Worm (Caenorhabditis elegans) whole organism, L4 larva: ENCODE measurements around the gene F53F4.12.
A peak's percentile ranks its signal among the peaks of the same experiment; 100 is the strongest.

Experiments used
- D1046.2 ChIP-seq: fragments of 200-800 bp; sonication (Bioruptor generic); IDR thresholded peaks from 2 replicates; pipeline ENCODE4 v1.3.6; 2022; ENCODE audit warnings: missing genetic modification characterization, missing compliant biosample characterization
- F37D6.2 ChIP-seq: sonication (generic microtip); optimal IDR thresholded peaks from 2 replicates; lab custom pipeline; 2016; ENCODE audit warnings: mild to moderate bottlenecking, missing genetic modification characterization, missing compliant biosample characterization
- R02D3.7 ChIP-seq: fragments of 150-350 bp; sonication (generic microtip); optimal IDR thresholded peaks from 3 replicates; lab custom pipeline; 2014; ENCODE audit warnings: missing biosample characterization, missing genetic modification characterization
- T20F7.1 ChIP-seq: fragments of 200-800 bp; sonication (Bioruptor generic); optimal IDR thresholded peaks from 2 replicates; lab custom pipeline; 2018; ENCODE audit warnings: mild to moderate bottlenecking, missing genetic modification characterization, missing compliant biosample characterization
- Y105C5A.15 ChIP-seq: fragments of 200-800 bp; sonication (Bioruptor generic); IDR thresholded peaks from 2 replicates; pipeline ENCODE4 v1.3.6; 2022; ENCODE audit warnings: missing genetic modification characterization, missing compliant biosample characterization
- ZK337.2 ChIP-seq: fragments of 200-800 bp; sonication (Bioruptor generic); IDR thresholded peaks from 2 replicates; pipeline ENCODE4 v1.3.6; 2022; ENCODE audit warnings: missing genetic modification reagents, missing genetic modification characterization, missing compliant biosample characterization
- aha-1 ChIP-seq: fragments of 150-350 bp; peaks from one replicate; lab custom pipeline; 2014; ENCODE audit warnings: missing biosample characterization, missing genetic modification characterization
- arid-1 ChIP-seq: fragments of 200-800 bp; sonication (Bioruptor generic); conservative IDR thresholded peaks from 2 replicates; pipeline ENCODE4 v1.3.6; 2022; ENCODE audit warnings: missing genetic modification reagents, missing genetic modification characterization, missing compliant biosample characterization
- ceh-20 ChIP-seq: fragments of 200-800 bp; sonication (Bioruptor generic); IDR thresholded peaks from 2 replicates; pipeline ENCODE4 v1.3.6; 2022; ENCODE audit warnings: missing genetic modification reagents, missing genetic modification characterization, missing compliant biosample characterization
- ceh-28 ChIP-seq: fragments of 150-350 bp; optimal IDR thresholded peaks from 2 replicates; lab custom pipeline; 2014; ENCODE audit warnings: missing biosample characterization, missing genetic modification reagents, missing genetic modification characterization
- ceh-44 ChIP-seq: fragments of 200-800 bp; sonication (Bioruptor generic); IDR thresholded peaks from 2 replicates; pipeline ENCODE4 v1.3.6; 2022; ENCODE audit warnings: missing genetic modification reagents, missing genetic modification characterization, missing compliant biosample characterization
- ceh-82 ChIP-seq: sonication (generic microtip); optimal IDR thresholded peaks from 2 replicates; lab custom pipeline; 2017; ENCODE audit warnings: missing biosample characterization, missing genetic modification characterization
- ces-1 ChIP-seq: fragments of 150-350 bp; sonication (generic microtip); optimal IDR thresholded peaks from 4 replicates; lab custom pipeline; 2014; ENCODE audit warnings: missing biosample characterization, missing genetic modification reagents, missing genetic modification characterization
- cey-2 ChIP-seq: sonication (generic microtip); optimal IDR thresholded peaks from 3 replicates; lab custom pipeline; 2017; ENCODE audit warnings: missing genetic modification characterization, mild to moderate bottlenecking, missing compliant biosample characterization, antibody characterized with exemption, borderline replicate concordance; ENCODE audit not compliant: insufficient read depth
- ctbp-1 ChIP-seq: fragments of 200-800 bp; sonication (Bioruptor generic); IDR thresholded peaks from 2 replicates; pipeline ENCODE4 v1.3.6; 2022; ENCODE audit warnings: missing genetic modification reagents, missing genetic modification characterization, missing compliant biosample characterization
- daf-8 ChIP-seq: fragments of 200-800 bp; sonication (Bioruptor generic); IDR thresholded peaks from 2 replicates; pipeline ENCODE4 v1.3.6; 2022; ENCODE audit warnings: missing genetic modification characterization, missing compliant biosample characterization
- dmd-6 ChIP-seq: fragments of 200-800 bp; sonication (Bioruptor generic); IDR thresholded peaks from 2 replicates; pipeline ENCODE4 v1.3.6; 2022; ENCODE audit warnings: missing genetic modification reagents, missing genetic modification characterization, missing compliant biosample characterization
- dmd-9 ChIP-seq: fragments of 200-800 bp; sonication (Bioruptor generic); IDR thresholded peaks from 2 replicates; pipeline ENCODE4 v1.3.6; 2022; ENCODE audit warnings: missing genetic modification reagents, missing genetic modification characterization, missing compliant biosample characterization
- duxl-1 ChIP-seq: sonication (generic microtip); optimal IDR thresholded peaks from 2 replicates; lab custom pipeline; 2016; ENCODE audit warnings: mild to moderate bottlenecking, missing genetic modification characterization, moderate library complexity, missing compliant biosample characterization; ENCODE audit not compliant: poor library complexity
- egl-27 ChIP-seq: sonication (generic microtip); optimal IDR thresholded peaks from 3 replicates; lab custom pipeline; 2017; ENCODE audit warnings: missing biosample characterization, missing genetic modification reagents, missing genetic modification characterization
- egl-43 ChIP-seq: fragments of 200-800 bp; sonication (Bioruptor generic); IDR thresholded peaks from 2 replicates; pipeline ENCODE4 v1.3.6; 2022; ENCODE audit warnings: missing genetic modification reagents, missing genetic modification characterization, missing compliant biosample characterization
- fos-1 ChIP-seq: fragments of 150-350 bp; optimal IDR thresholded peaks from 2 replicates; lab custom pipeline; 2014; ENCODE audit warnings: missing biosample characterization, missing genetic modification characterization
- hmg-1.1 ChIP-seq: fragments of 200-800 bp; sonication (Bioruptor generic); IDR thresholded peaks from 2 replicates; pipeline ENCODE4 v1.3.6; 2022; ENCODE audit warnings: missing genetic modification reagents, missing genetic modification characterization, missing compliant biosample characterization
- jun-1 ChIP-seq: fragments of 150-350 bp; optimal IDR thresholded peaks from 2 replicates; lab custom pipeline; 2014; ENCODE audit warnings: missing biosample characterization, missing genetic modification reagents, missing genetic modification characterization
- lin-1 ChIP-seq: fragments of 200-800 bp; sonication (Bioruptor generic); IDR thresholded peaks from 2 replicates; pipeline ENCODE4 v1.3.6; 2022; ENCODE audit warnings: missing genetic modification reagents, missing genetic modification characterization, missing compliant biosample characterization
- lin-38 ChIP-seq: fragments of 200-800 bp; sonication (Bioruptor generic); IDR thresholded peaks from 2 replicates; pipeline ENCODE4 v1.3.6; 2022; ENCODE audit warnings: missing genetic modification reagents, missing genetic modification characterization, missing compliant biosample characterization
- lsy-2 ChIP-seq, 2 experiments: fragments of 150-350 bp in 1 of 2; sonication (generic microtip) in 1 of 2; optimal IDR thresholded peaks; 2 replicates each; lab custom pipeline; 2014 to 2017; ENCODE audit warnings: missing biosample characterization in 2 of 2, missing genetic modification characterization in 2 of 2
- madf-5 ChIP-seq, 2 experiments: fragments of 200-800 bp; sonication (Bioruptor generic); IDR thresholded peaks; 2 replicates each; pipeline ENCODE4 v1.3.6; 2022; ENCODE audit warnings: missing compliant biosample characterization in 2 of 2, missing genetic modification characterization in 2 of 2
- mdt-29 ChIP-seq: fragments of 200-800 bp; sonication (Bioruptor generic); IDR thresholded peaks from 2 replicates; pipeline ENCODE4 v1.3.6; 2022; ENCODE audit warnings: missing genetic modification reagents, missing genetic modification characterization, missing compliant biosample characterization
- mep-1 ChIP-seq: fragments of 150-350 bp; sonication (generic microtip); optimal IDR thresholded peaks from 3 replicates; lab custom pipeline; 2014; ENCODE audit warnings: missing biosample characterization, missing genetic modification characterization
- mxl-2 ChIP-seq: fragments of 200-800 bp; sonication (Bioruptor generic); conservative IDR thresholded peaks from 2 replicates; pipeline ENCODE4 v1.3.6; 2022; ENCODE audit warnings: missing genetic modification reagents, missing genetic modification characterization, missing compliant biosample characterization
- nhr-102 ChIP-seq: sonication (generic microtip); optimal IDR thresholded peaks from 2 replicates; lab custom pipeline; 2016; ENCODE audit warnings: mild to moderate bottlenecking, missing genetic modification characterization, moderate library complexity, missing compliant biosample characterization
- nhr-11 ChIP-seq: fragments of 150-350 bp; optimal IDR thresholded peaks from 2 replicates; lab custom pipeline; 2014; ENCODE audit warnings: missing biosample characterization, missing genetic modification characterization
- nhr-237 ChIP-seq: sonication (generic microtip); optimal IDR thresholded peaks from 2 replicates; lab custom pipeline; 2017; ENCODE audit warnings: missing biosample characterization, missing genetic modification characterization
- nhr-28 ChIP-seq: fragments of 150-350 bp; optimal IDR thresholded peaks from 2 replicates; lab custom pipeline; 2014; ENCODE audit warnings: missing biosample characterization, missing genetic modification characterization
- nhr-48 ChIP-seq: sonication (generic microtip); optimal IDR thresholded peaks from 2 replicates; lab custom pipeline; 2016; ENCODE audit warnings: mild to moderate bottlenecking, missing genetic modification characterization, missing compliant biosample characterization
- nhr-77 ChIP-seq: fragments of 150-350 bp; optimal IDR thresholded peaks from 2 replicates; lab custom pipeline; 2014; ENCODE audit warnings: missing biosample characterization, missing genetic modification characterization
- pqm-1 ChIP-seq: sonication (generic microtip); optimal IDR thresholded peaks from 2 replicates; lab custom pipeline; 2017; ENCODE audit warnings: missing biosample characterization, missing genetic modification characterization
- rbr-2 ChIP-seq: sonication (generic microtip); optimal IDR thresholded peaks from 2 replicates; lab custom pipeline; 2016; ENCODE audit warnings: missing genotype, missing genetic modification characterization, missing compliant biosample characterization
- saeg-2 ChIP-seq: fragments of 200-800 bp; sonication (Bioruptor generic); IDR thresholded peaks from 2 replicates; pipeline ENCODE4 v1.3.6; 2022; ENCODE audit warnings: missing genetic modification reagents, missing genetic modification characterization, missing compliant biosample characterization
- sdz-12 ChIP-seq: fragments of 200-800 bp; sonication (Bioruptor generic); optimal IDR thresholded peaks from 2 replicates; lab custom pipeline; 2018; ENCODE audit warnings: mild to moderate bottlenecking, missing genetic modification characterization, missing compliant biosample characterization
- set-16 ChIP-seq: fragments of 200-800 bp; sonication (Bioruptor generic); IDR thresholded peaks from 2 replicates; pipeline ENCODE4 v1.3.6; 2022; ENCODE audit warnings: missing genetic modification reagents, missing genetic modification characterization, missing compliant biosample characterization
- snpc-4 ChIP-seq: fragments of 150-350 bp; optimal IDR thresholded peaks from 2 replicates; lab custom pipeline; 2014; ENCODE audit warnings: missing biosample characterization, missing genetic modification characterization
- spr-3 ChIP-seq: fragments of 200-800 bp; sonication (Bioruptor generic); optimal IDR thresholded peaks from 2 replicates; lab custom pipeline; 2018; ENCODE audit warnings: mild to moderate bottlenecking, missing genetic modification characterization, missing compliant biosample characterization
- tag-97 ChIP-seq: fragments of 200-800 bp; sonication (Bioruptor generic); IDR thresholded peaks from 2 replicates; pipeline ENCODE4 v1.3.6; 2022; ENCODE audit warnings: missing genetic modification characterization, missing compliant biosample characterization
- tra-1 ChIP-seq: fragments of 200-800 bp; sonication (Bioruptor generic); IDR thresholded peaks from 2 replicates; pipeline ENCODE4 v1.3.6; 2022; ENCODE audit warnings: missing genetic modification reagents, missing genetic modification characterization, missing compliant biosample characterization
- zag-1 ChIP-seq: fragments of 150-350 bp; optimal IDR thresholded peaks from 2 replicates; lab custom pipeline; 2014; ENCODE audit warnings: missing biosample characterization, missing genetic modification characterization
- zip-11 ChIP-seq: fragments of 200-800 bp; sonication (Bioruptor generic); IDR thresholded peaks from 2 replicates; pipeline ENCODE4 v1.3.6; 2022; ENCODE audit warnings: missing genetic modification characterization, missing compliant biosample characterization
- zip-2 ChIP-seq: fragments of 150-350 bp; optimal IDR thresholded peaks from 2 replicates; lab custom pipeline; 2014; ENCODE audit warnings: missing biosample characterization, missing genetic modification characterization
- ztf-11 ChIP-seq: fragments of 150-350 bp; optimal IDR thresholded peaks from 2 replicates; lab custom pipeline; 2014; ENCODE audit warnings: missing biosample characterization, missing genetic modification characterization
- ztf-7 ChIP-seq: fragments of 150-350 bp; optimal IDR thresholded peaks from 2 replicates; lab custom pipeline; 2014; ENCODE audit warnings: missing biosample characterization, missing genetic modification characterization

F53F4.12 gene

ce11 chrV:13645848-13646578 lies 20.2 kb downstream of the F53F4.12 start (continued):
- TF ChIP-seq jun-1, result no peak
- no peak for TF ChIP-seq mdt-29 (GFP tag; lab: Robert Waterston, UW)
- no peak for TF ChIP-seq saeg-2 (GFP tag; lab: Robert Waterston, UW)
- no peak for TF ChIP-seq ztf-7 (tag; lab: Kevin White, UChicago)
- TF ChIP-seq ces-1 (GFP tag; lab: Kevin White, UChicago), result no peak
- TF ChIP-seq set-16, result peak; percentile 100
- TF ChIP-seq dmd-9 (GFP tag; lab: Robert Waterston, UW), result peak; percentile 73; the same call in 1 of the 2 replicates
- TF ChIP-seq nhr-11, result no peak
- TF ChIP-seq aha-1 (tag; lab: Kevin White, UChicago), result no peak
- no peak for TF ChIP-seq fos-1 (tag; lab: Kevin White, UChicago)
- no peak for TF ChIP-seq arid-1 (GFP tag; lab: Robert Waterston, UW)
- TF ChIP-seq rbr-2 (tag; lab: Kevin White, UChicago), result no peak
- TF ChIP-seq F37D6.2 (tag; lab: Kevin White, UChicago), result no peak
- TF ChIP-seq zag-1 (tag; lab: Kevin White, UChicago), result no peak
- peak; percentile 24; the same call in 1 of the 2 replicates for TF ChIP-seq ZK337.2 (GFP tag; lab: Robert Waterston, UW)
- no peak for TF ChIP-seq ceh-28
- TF ChIP-seq ceh-20 (GFP tag; lab: Robert Waterston, UW), result no peak
- peak; percentile 78; the same call in 1 of the 2 replicates for TF ChIP-seq tag-97 (GFP tag; lab: Robert Waterston, UW)
- TF ChIP-seq ceh-82, result no peak
- TF ChIP-seq nhr-28 (tag; lab: Kevin White, UChicago), result no peak
- TF ChIP-seq mep-1 (tag; lab: Kevin White, UChicago), result no peak
- peak; percentile 87 for TF ChIP-seq egl-43
- peak; percentile 11 for TF ChIP-seq sdz-12 (GFP tag; lab: Kevin White, UChicago)
- no peak for TF ChIP-seq cey-2 (tag; lab: Kevin White, UChicago)
- TF ChIP-seq nhr-102 (tag; lab: Kevin White, UChicago), result no peak
- no peak for TF ChIP-seq dmd-6 (GFP tag; lab: Robert Waterston, UW)
- 0 out of 2 replicates have a peak, but pooled peaks have one; percentile 33 for TF ChIP-seq mxl-2 (GFP tag; lab: Robert Waterston, UW)
- TF ChIP-seq D1046.2 (GFP tag; lab: Robert Waterston, UW), result peak; percentile 74; the same call in 1 of the 2 replicates
- no peak for TF ChIP-seq spr-3 (GFP tag; lab: Kevin White, UChicago)
- TF ChIP-seq R02D3.7 (tag; lab: Kevin White, UChicago), result no peak
- no peak for TF ChIP-seq duxl-1 (tag; lab: Kevin White, UChicago)
- TF ChIP-seq lin-1 (GFP tag; lab: Robert Waterston, UW), result 0 out of 2 replicates have a peak, but pooled peaks have one; percentile 8
- TF ChIP-seq zip-2 (tag; lab: Kevin White, UChicago), result no peak
- TF ChIP-seq lsy-2 (tag; optimal IDR thresholded peaks at IDR 0.05; lab: Kevin White, UChicago), result no peak
- no peak for TF ChIP-seq nhr-77 (tag; lab: Kevin White, UChicago)
- TF ChIP-seq T20F7.1 (GFP tag; lab: Kevin White, UChicago), result no peak
- no peak for TF ChIP-seq ztf-11
- TF ChIP-seq daf-8, result no peak
- peak; percentile 26; the same call in 1 of the 2 replicates for TF ChIP-seq lin-38
- TF ChIP-seq nhr-237 (tag; lab: Kevin White, UChicago), result no peak
- TF ChIP-seq egl-27 (tag; lab: Kevin White, UChicago), result no peak
- TF ChIP-seq ceh-44 (GFP tag; lab: Robert Waterston, UW), result no peak
- peak; percentile 68 for TF ChIP-seq tra-1
- no peak for TF ChIP-seq hmg-1.1 (GFP tag; lab: Robert Waterston, UW)
- no peak; the same call in 1 of the 2 replicates for TF ChIP-seq zip-11
- no peak for TF ChIP-seq pqm-1 (tag; lab: Kevin White, UChicago)
- peak in 1 of 2 experiments; percentile 81; a peak in 2 of 4 replicates for TF ChIP-seq madf-5 (GFP tag; IDR thresholded peaks at IDR 0.05; lab: Robert Waterston, UW)
- no peak for TF ChIP-seq Y105C5A.15 (GFP tag; lab: Robert Waterston, UW)
- TF ChIP-seq nhr-48 (tag; lab: Kevin White, UChicago), result no peak
- TF ChIP-seq ctbp-1, result 0 out of 2 replicates have a peak, but pooled peaks have one; percentile 58
- TF ChIP-seq snpc-4 (tag; lab: Kevin White, UChicago), result no peak
